Worm (Caenorhabditis elegans): ENCODE results near the gene E04F6.6.

The E04F6.6 gene

DNA sequence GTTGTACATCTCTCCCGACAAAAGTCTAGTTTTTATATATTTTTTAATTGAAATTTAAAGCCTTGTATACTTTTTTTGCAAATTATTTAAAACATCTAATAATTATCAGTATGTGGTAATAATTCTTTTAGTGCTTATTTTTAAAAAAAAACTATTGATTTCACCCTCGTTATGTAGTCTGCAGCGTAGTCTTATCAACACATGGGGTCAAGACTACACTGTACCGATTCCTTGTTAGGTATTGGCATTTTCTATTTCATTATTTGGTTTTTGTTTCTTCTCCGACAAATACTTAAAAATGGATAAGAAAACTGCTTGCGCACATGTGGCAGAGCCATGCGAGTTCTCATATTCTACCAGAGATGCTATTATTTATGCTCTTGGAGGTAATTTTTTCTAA lies 3.3 kb downstream of the E04F6.6 start, which contains the start of gene maoc-1:
Gene maoc-1, plus strand, starts transcription at position 237 of the 400 bp plus-strand sequence.
- no peak for TF ChIP-seq unc-62 (GFP tag; optimal IDR thresholded peaks at IDR 0.05)
- TF ChIP-seq drap-1 (GFP tag; optimal IDR thresholded peaks at IDR 0.05): no peak
- no peak for TF ChIP-seq nhr-76 (tag; optimal IDR thresholded peaks at IDR 0.05)
- no peak for TF ChIP-seq tbx-8 (GFP tag; optimal IDR thresholded peaks at IDR 0.05)
- no peak for TF ChIP-seq mep-1 (tag; optimal IDR thresholded peaks at IDR 0.05)
- no peak for TF ChIP-seq snpc-4 (tag; optimal IDR thresholded peaks at IDR 0.05)
- TF ChIP-seq cnd-1 (tag; optimal IDR thresholded peaks at IDR 0.05): no peak
- no peak for TF ChIP-seq flh-1 (GFP tag; optimal IDR thresholded peaks at IDR 0.05)
- TF ChIP-seq mab-5 (tag; optimal IDR thresholded peaks at IDR 0.05): no peak
- no peak for TF ChIP-seq blmp-1 (tag; optimal IDR thresholded peaks at IDR 0.05)
- no peak for TF ChIP-seq ham-2 (GFP tag; optimal IDR thresholded peaks at IDR 0.05)
- no peak for TF ChIP-seq ceh-43 (GFP tag; optimal IDR thresholded peaks at IDR 0.05)
- no peak for TF ChIP-seq nhr-237 (tag; optimal IDR thresholded peaks at IDR 0.05)
- no peak for TF ChIP-seq M03D4.4 (tag; optimal IDR thresholded peaks at IDR 0.05)
- no peak for TF ChIP-seq ceh-39 (tag; optimal IDR thresholded peaks at IDR 0.05)
- no peak for TF ChIP-seq nhr-12 (tag; optimal IDR thresholded peaks at IDR 0.05)
- TF ChIP-seq zip-8 (tag; optimal IDR thresholded peaks at IDR 0.05): no peak
- no peak for TF ChIP-seq mls-2 (tag; optimal IDR thresholded peaks at IDR 0.05)

DNA sequence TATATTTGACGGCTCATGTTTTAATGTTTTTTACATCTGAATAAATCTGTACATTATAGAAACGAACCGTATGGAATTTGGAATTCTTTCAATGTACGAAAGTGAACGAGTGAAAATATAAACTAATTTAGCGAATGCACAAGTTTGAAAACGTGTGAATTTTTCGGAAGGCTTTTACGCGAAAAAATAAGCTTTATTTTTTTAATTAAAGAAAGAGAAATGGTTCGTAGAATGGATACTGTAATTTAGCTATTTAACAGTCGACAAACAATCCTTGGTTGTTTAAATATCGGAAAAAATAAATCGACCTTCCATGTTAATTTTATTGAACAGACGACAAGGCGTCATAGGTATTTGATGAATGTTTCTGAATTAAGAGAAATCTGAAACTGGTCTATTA lies 3.8 kb downstream of the E04F6.6 start, which contains the start of gene acdh-12:
Gene acdh-12, minus strand, starts transcription at position 101 of the 400 bp plus-strand sequence.
- TF ChIP-seq nhr-237 (tag; optimal IDR thresholded peaks at IDR 0.05) (no peak), lsy-2 (tag; optimal IDR thresholded peaks at IDR 0.05) (no peak), cnd-1 (tag; optimal IDR thresholded peaks at IDR 0.05) (no peak), mab-5 (tag; optimal IDR thresholded peaks at IDR 0.05) (no peak), ztf-11 (tag; optimal IDR thresholded peaks at IDR 0.05) (no peak), nhr-12 (tag; optimal IDR thresholded peaks at IDR 0.05) (no peak), elt-1 (tag; optimal IDR thresholded peaks at IDR 0.05; ENCODE audit: borderline replicate concordance, insufficient read depth) (no peak), lin-32 (GFP tag; optimal IDR thresholded peaks at IDR 0.05) (no peak), M03D4.4 (tag; optimal IDR thresholded peaks at IDR 0.05) (no peak), sptf-1 (tag; optimal IDR thresholded peaks at IDR 0.05) (no peak), nhr-28 (tag; optimal IDR thresholded peaks at IDR 0.05) (no peak), unc-120 (tag; optimal IDR thresholded peaks at IDR 0.05; ENCODE audit: poor library complexity, severe bottlenecking) (no peak), ceh-83 (GFP tag; optimal IDR thresholded peaks at IDR 0.05) (no peak)

DNA sequence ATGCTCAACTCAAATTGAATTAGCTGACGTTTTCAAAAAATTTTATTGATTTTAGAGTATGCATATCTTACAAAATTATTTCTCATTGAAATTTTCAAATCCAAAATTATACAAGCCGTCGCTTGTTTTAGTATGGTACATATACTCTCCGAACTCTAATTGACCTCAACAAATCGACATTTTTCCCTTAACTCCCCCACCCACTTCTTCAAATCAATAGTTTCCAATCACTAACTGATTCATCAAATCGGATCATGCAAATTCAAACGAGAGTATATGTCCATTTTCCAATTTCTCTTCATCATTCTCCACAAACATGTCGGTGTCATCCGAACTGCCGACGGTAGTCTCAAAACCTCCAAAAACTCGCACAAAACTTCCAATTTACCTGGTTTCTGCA lies 10.2 kb downstream of the E04F6.6 start, which contains the start of gene E04F6.4:
Gene E04F6.4, plus strand, starts transcription at position 301 of the 400 bp plus-strand sequence.
- TF ChIP-seq cnd-1 (tag; optimal IDR thresholded peaks at IDR 0.05) (no peak), ceh-83 (GFP tag; optimal IDR thresholded peaks at IDR 0.05) (no peak), nhr-12 (tag; optimal IDR thresholded peaks at IDR 0.05) (no peak), mab-5 (tag; optimal IDR thresholded peaks at IDR 0.05) (no peak), M03D4.4 (tag; optimal IDR thresholded peaks at IDR 0.05) (no peak), ces-1 (GFP tag; optimal IDR thresholded peaks at IDR 0.05) (no peak), elt-3 (tag; optimal IDR thresholded peaks at IDR 0.05) (no peak), lin-13 (tag; optimal IDR thresholded peaks at IDR 0.05) (no peak), nhr-76 (tag; optimal IDR thresholded peaks at IDR 0.05) (no peak), nhr-2 (tag; optimal IDR thresholded peaks at IDR 0.05) (no peak), unc-120 (tag; optimal IDR thresholded peaks at IDR 0.05; ENCODE audit: poor library complexity, severe bottlenecking) (no peak), pha-4 (tag; optimal IDR thresholded peaks at IDR 0.05) (no peak)

DNA sequence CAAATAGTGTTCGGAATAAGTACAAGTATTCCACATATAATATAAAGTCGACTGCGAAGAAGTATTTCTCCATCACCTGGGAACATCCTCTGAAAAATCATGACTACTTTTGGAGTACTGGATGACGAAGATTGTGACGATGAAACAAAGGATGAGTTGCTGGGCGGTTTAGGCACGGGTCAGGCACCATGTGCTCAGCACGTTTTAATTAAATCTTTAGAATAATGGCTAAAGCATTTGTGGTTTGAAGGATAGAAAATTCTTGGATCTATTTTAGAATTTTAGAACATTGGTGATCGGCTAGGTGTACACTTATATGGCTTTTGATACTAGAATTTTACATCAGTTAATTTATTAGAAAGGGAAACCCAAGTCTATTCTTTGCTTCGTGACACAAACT lies 12.3 kb downstream of the E04F6.6 start, which contains the start of gene C27H5.6:
Gene C27H5.6, minus strand, starts transcription at position 101 of the 400 bp plus-strand sequence.
- TF ChIP-seq ces-1 (GFP tag; optimal IDR thresholded peaks at IDR 0.05) (no peak), M03D4.4 (tag; optimal IDR thresholded peaks at IDR 0.05) (no peak), lin-13 (tag; optimal IDR thresholded peaks at IDR 0.05) (no peak), cnd-1 (tag; optimal IDR thresholded peaks at IDR 0.05) (no peak), nhr-76 (tag; optimal IDR thresholded peaks at IDR 0.05) (no peak), ceh-43 (GFP tag; optimal IDR thresholded peaks at IDR 0.05) (no peak), hlh-1 (tag; optimal IDR thresholded peaks at IDR 0.05) (no peak), mab-5 (tag; optimal IDR thresholded peaks at IDR 0.05) (no peak), elt-3 (tag; optimal IDR thresholded peaks at IDR 0.05) (no peak), bed-3 (GFP tag; optimal IDR thresholded peaks at IDR 0.05) (no peak), mls-2 (tag; optimal IDR thresholded peaks at IDR 0.05) (no peak), ham-2 (GFP tag; optimal IDR thresholded peaks at IDR 0.05) (no peak), blmp-1 (tag; optimal IDR thresholded peaks at IDR 0.05) (no peak), nhr-2 (tag; optimal IDR thresholded peaks at IDR 0.05) (no peak), nhr-12 (tag; optimal IDR thresholded peaks at IDR 0.05) (no peak), ceh-39 (tag; optimal IDR thresholded peaks at IDR 0.05) (no peak), drap-1 (GFP tag; optimal IDR thresholded peaks at IDR 0.05) (no peak)

All from whole organism, mixed stage, embryonic.